Worm (Caenorhabditis elegans) whole organism, young adult: ENCODE measurements around the gene nhr-153.

ENCODE experiments used
- akir-1 ChIP-seq: fragments of 200-800 bp; sonication (Bioruptor generic); optimal IDR thresholded peaks from 2 replicates; lab custom pipeline; 2018; ENCODE audit warnings: mild to moderate bottlenecking, missing genetic modification characterization, moderate library complexity, missing compliant biosample characterization
- ama-1 ChIP-seq, 3 experiments: fragments of 150-350 bp in 1 of 3; sonication (generic microtip) in 2 of 3; optimal IDR thresholded peaks; 2 replicates each; lab custom pipeline; 2014 to 2018; ENCODE audit warnings: missing biosample characterization in 2 of 3, missing genetic modification characterization in 2 of 3, missing genetic modification reagents in 2 of 3
- athp-1 ChIP-seq: sonication (generic microtip); optimal IDR thresholded peaks from 2 replicates; lab custom pipeline; 2017; ENCODE audit warnings: mild to moderate bottlenecking, missing genetic modification characterization, missing compliant biosample characterization
- ceh-27 ChIP-seq: fragments of 200-800 bp; sonication (Bioruptor generic); optimal IDR thresholded peaks from 2 replicates; lab custom pipeline; 2018; ENCODE audit warnings: mild to moderate bottlenecking, missing genetic modification characterization, moderate library complexity, missing compliant biosample characterization
- dox-1 ChIP-seq: fragments of 200-800 bp; sonication (Bioruptor generic); IDR thresholded peaks from 2 replicates; pipeline ENCODE4 v1.3.6; 2022; ENCODE audit warnings: missing genetic modification reagents, missing genetic modification characterization, missing compliant biosample characterization
- dpl-1 ChIP-seq: fragments of 150-350 bp; optimal IDR thresholded peaks from 2 replicates; lab custom pipeline; 2014; ENCODE audit warnings: missing biosample characterization, missing genetic modification reagents, missing genetic modification characterization
- him-1 ChIP-seq: sonication (generic microtip); optimal IDR thresholded peaks from 2 replicates; lab custom pipeline; 2016; ENCODE audit warnings: missing genotype, missing genetic modification reagents, missing genetic modification characterization, missing compliant biosample characterization
- mes-4 ChIP-seq: sonication (generic microtip); optimal IDR thresholded peaks from 2 replicates; lab custom pipeline; 2016; ENCODE audit warnings: missing genotype, missing genetic modification characterization, missing compliant biosample characterization
- pha-4 ChIP-seq: fragments of 150-350 bp; sonication (generic microtip); optimal IDR thresholded peaks from 2 replicates; lab custom pipeline; 2014; ENCODE audit warnings: missing biosample characterization, missing genetic modification reagents, missing genetic modification characterization
- snpc-1.1 ChIP-seq: sonication (generic microtip); optimal IDR thresholded peaks from 2 replicates; lab custom pipeline; 2017; ENCODE audit warnings: missing genetic modification characterization, mild to moderate bottlenecking, missing compliant biosample characterization, antibody characterized with exemption, moderate library complexity, missing genotype, missing genetic modification reagents; ENCODE audit not compliant: insufficient read depth
- snpc-4 ChIP-seq, 5 experiments: fragments of 150-350 bp in 1 of 5; sonication (generic microtip) in 4 of 5; optimal IDR thresholded peaks; 2 replicates each; lab custom pipeline; 2014 to 2018; ENCODE audit warnings: missing genetic modification characterization in 5 of 5, missing biosample characterization in 3 of 5, antibody characterized with exemption in 2 of 5, mild to moderate bottlenecking in 2 of 5, missing compliant biosample characterization in 2 of 5, missing genotype in 2 of 5, moderate library complexity in 2 of 5, missing genetic modification reagents in 1 of 5
- tbp1 ChIP-seq: fragments of 200-800 bp; sonication (Bioruptor generic); optimal IDR thresholded peaks from 2 replicates; lab custom pipeline; 2018; ENCODE audit warnings: mild to moderate bottlenecking, missing genetic modification characterization, missing compliant biosample characterization
- ztf-25 ChIP-seq: fragments of 200-800 bp; sonication (Bioruptor generic); IDR thresholded peaks from 2 replicates; pipeline ENCODE4 v1.3.6; 2022; ENCODE audit warnings: missing genetic modification reagents, missing genetic modification characterization, missing compliant biosample characterization

- TF ChIP-seq akir-1 (GFP tag; lab: Kevin White, UChicago) (no peak), mes-4 (no peak), athp-1 (tag; lab: Kevin White, UChicago) (no peak), tbp1 (GFP tag; lab: Kevin White, UChicago) (no peak), dpl-1 (GFP tag; lab: Kevin White, UChicago) (no peak), snpc-4 (GFP tag; optimal IDR thresholded peaks at IDR 0.05; lab: Kevin White, UChicago) (no peak), snpc-4 (tag; optimal IDR thresholded peaks at IDR 0.05; lab: Kevin White, UChicago) (no peak), pha-4 (tag; lab: Kevin White, UChicago) (no peak), ama-1 (optimal IDR thresholded peaks at IDR 0.05; lab: Kevin White, UChicago) (no peak), ama-1 (GFP tag; optimal IDR thresholded peaks at IDR 0.05; lab: Kevin White, UChicago) (no peak), snpc-1.1 (no peak), dox-1 (GFP tag; lab: Robert Waterston, UW) (no peak), him-1 (tag; lab: Kevin White, UChicago) (no peak), ceh-27 (no peak), ztf-25 (GFP tag; lab: Robert Waterston, UW) (no peak)
Measured at ce11 chrV:12071483-12071882, 32.5 kb upstream of the nhr-153 start.
